Fruit fly (Drosophila melanogaster) whole organism, adult: ENCODE results near the gene CG7910.

Experiments
- CG11617 ChIP-seq: fragments of 200-800 bp; sonication (Bioruptor generic); optimal IDR thresholded peaks from 2 replicates; lab custom pipeline; 2017; ENCODE audit warnings: mild to moderate bottlenecking, missing biosample characterization, missing genetic modification reagents, missing genetic modification characterization
- CG12768 ChIP-seq: fragments of 200-800 bp; sonication (Bioruptor generic); optimal IDR thresholded peaks from 2 replicates; lab custom pipeline; 2017; ENCODE audit warnings: missing biosample characterization, missing genetic modification characterization, mild to moderate bottlenecking, moderate library complexity, missing genetic modification reagents
- CG14711 ChIP-seq: fragments of 200-800 bp; sonication (Bioruptor generic); optimal IDR thresholded peaks from 2 replicates; lab custom pipeline; 2018; ENCODE audit warnings: missing biosample characterization, mild to moderate bottlenecking, missing genetic modification characterization, moderate library complexity
- CG1620 ChIP-seq: fragments of 200-800 bp; sonication (Bioruptor generic); optimal IDR thresholded peaks from 2 replicates; lab custom pipeline; 2016; ENCODE audit warnings: missing biosample characterization, missing genetic modification characterization
- CG33017 ChIP-seq: fragments of 200-800 bp; sonication (Bioruptor generic); optimal IDR thresholded peaks from 2 replicates; lab custom pipeline; 2018; ENCODE audit warnings: missing biosample characterization, mild to moderate bottlenecking, missing genetic modification characterization, moderate library complexity
- CG5204 ChIP-seq: fragments of 200-800 bp; sonication (Bioruptor generic); optimal IDR thresholded peaks from 2 replicates; lab custom pipeline; 2016; ENCODE audit warnings: missing biosample characterization, missing genetic modification characterization
- CG7045 ChIP-seq: fragments of 200-800 bp; sonication (Bioruptor generic); optimal IDR thresholded peaks from 2 replicates; lab custom pipeline; 2017; ENCODE audit warnings: missing biosample characterization, mild to moderate bottlenecking, missing genetic modification characterization
- CG7101 ChIP-seq: fragments of 200-800 bp; sonication (Bioruptor generic); optimal IDR thresholded peaks from 2 replicates; lab custom pipeline; 2018; ENCODE audit warnings: missing biosample characterization, mild to moderate bottlenecking, missing genetic modification characterization, moderate library complexity
- Clk ChIP-seq: fragments of 200-800 bp; sonication (Bioruptor generic); optimal IDR thresholded peaks from 2 replicates; lab custom pipeline; 2017; ENCODE audit warnings: missing biosample characterization, missing genetic modification characterization
- Crg-1 ChIP-seq: fragments of 200-800 bp; sonication (Bioruptor generic); optimal IDR thresholded peaks from 2 replicates; lab custom pipeline; 2016; ENCODE audit warnings: missing biosample characterization, missing genetic modification characterization
- Hr96 ChIP-seq: fragments of 200-800 bp; sonication (Bioruptor generic); optimal IDR thresholded peaks from 2 replicates; lab custom pipeline; 2016; ENCODE audit warnings: missing biosample characterization, missing genetic modification characterization
- Mnt ChIP-seq: fragments of 200-800 bp; sonication (Bioruptor generic); optimal IDR thresholded peaks from 2 replicates; lab custom pipeline; 2016; ENCODE audit warnings: missing biosample characterization, mild to moderate bottlenecking, missing genetic modification characterization
- bab1 ChIP-seq: fragments of 200-800 bp; sonication (Bioruptor generic); optimal IDR thresholded peaks from 3 replicates; lab custom pipeline; 2019; ENCODE audit warnings: missing biosample characterization, mild to moderate bottlenecking, missing genetic modification characterization, moderate library complexity
- cic ChIP-seq: fragments of 200-800 bp; sonication (Bioruptor generic); optimal IDR thresholded peaks from 2 replicates; lab custom pipeline; 2017; ENCODE audit warnings: missing biosample characterization, mild to moderate bottlenecking, missing genetic modification characterization, moderate library complexity
- cnc ChIP-seq, 2 experiments: fragments of >200 bp; optimal IDR thresholded peaks; 2 replicates each; lab custom pipeline; 2017
- kay ChIP-seq: fragments of 200-800 bp; sonication (Bioruptor generic); peaks from one replicate; lab custom pipeline; 2016; ENCODE audit warnings: missing biosample characterization, missing genetic modification characterization, borderline replicate concordance
- ovo ChIP-seq: fragments of 200-800 bp; sonication (Bioruptor generic); optimal IDR thresholded peaks from 2 replicates; lab custom pipeline; 2016; ENCODE audit warnings: missing biosample characterization, missing genetic modification characterization
- pad ChIP-seq: fragments of 200-800 bp; sonication (Bioruptor generic); optimal IDR thresholded peaks from 3 replicates; lab custom pipeline; 2017; ENCODE audit warnings: missing biosample characterization, missing genetic modification characterization, mild to moderate bottlenecking, moderate library complexity, missing genetic modification reagents
- tj ChIP-seq: fragments of 200-800 bp; sonication (Bioruptor generic); optimal IDR thresholded peaks from 3 replicates; lab custom pipeline; 2017; ENCODE audit warnings: missing biosample characterization, mild to moderate bottlenecking, missing genetic modification characterization, moderate library complexity
- toe ChIP-seq: fragments of 200-800 bp; sonication (Bioruptor generic); optimal IDR thresholded peaks from 2 replicates; lab custom pipeline; 2016; ENCODE audit warnings: missing biosample characterization, missing genetic modification characterization

Gene CG7910

dm6 chr3R:8109782-8110181 is 22.7 kb downstream of the CG7910 start:
- TF ChIP-seq bab1 (no peak), kay (GFP tag; lab: Kevin White, UChicago) (peak; percentile 92), Hr96 (GFP tag; lab: Kevin White, UChicago) (no peak), tj (no peak)

dm6 chr3R:8110198-8110642 is 23.2 kb downstream of the CG7910 start:
- TF ChIP-seq CG5204 (GFP tag; lab: Kevin White, UChicago), result no peak
- no peak for TF ChIP-seq Crg-1 (GFP tag; lab: Kevin White, UChicago)
- peak; percentile 16 for TF ChIP-seq CG7045
- TF ChIP-seq CG7101 (tag; lab: Kevin White, UChicago), result peak; percentile 36
- no peak for TF ChIP-seq cnc (optimal IDR thresholded peaks at IDR 0.05; lab: Kevin White, UChicago)
- peak; percentile 4 for TF ChIP-seq CG33017 (tag; lab: Kevin White, UChicago)
- no peak for TF ChIP-seq bab1
- TF ChIP-seq CG12768 (GFP tag; lab: Kevin White, UChicago), result peak; percentile 23
- TF ChIP-seq kay (GFP tag; lab: Kevin White, UChicago), result peak; percentile 50
- TF ChIP-seq Hr96 (GFP tag; lab: Kevin White, UChicago), result peak; percentile 8

- TF ChIP-seq CG33017 (tag; lab: Kevin White, UChicago) (no peak), bab1 (no peak), toe (GFP tag; lab: Kevin White, UChicago) (no peak), tj (no peak), CG7045 (no peak), kay (GFP tag; lab: Kevin White, UChicago) (no peak), CG14711 (tag; lab: Kevin White, UChicago) (no peak)
Observed at dm6 chr3R:8110951-8111350, 23.9 kb downstream of the CG7910 start.

dm6 chr3R:8111789-8112382 is 24.8 kb downstream of the CG7910 start:
- TF ChIP-seq toe (GFP tag; lab: Kevin White, UChicago) (no peak), kay (GFP tag; lab: Kevin White, UChicago) (peak; percentile 96), ovo (GFP tag; lab: Kevin White, UChicago) (peak; percentile 79), CG33017 (tag; lab: Kevin White, UChicago) (no peak), cic (GFP tag; lab: Kevin White, UChicago) (peak; percentile 42), CG12768 (GFP tag; lab: Kevin White, UChicago) (peak; percentile 54), tj (peak; percentile 99), CG7101 (tag; lab: Kevin White, UChicago) (no peak), CG11617 (GFP tag; lab: Kevin White, UChicago) (no peak), cnc (optimal IDR thresholded peaks at IDR 0.05; lab: Kevin White, UChicago) (no peak), Hr96 (GFP tag; lab: Kevin White, UChicago) (no peak), CG7045 (no peak), CG5204 (GFP tag; lab: Kevin White, UChicago) (no peak), Crg-1 (GFP tag; lab: Kevin White, UChicago) (no peak), bab1 (no peak), Mnt (peak; percentile 13), pad (no peak), CG1620 (GFP tag; lab: Kevin White, UChicago) (no peak), CG14711 (tag; lab: Kevin White, UChicago) (no peak), Clk (GFP tag; lab: Kevin White, UChicago) (peak; percentile 19)

- peak; percentile 19 for TF ChIP-seq CG14711 (tag; lab: Kevin White, UChicago)
- no peak for TF ChIP-seq cic (GFP tag; lab: Kevin White, UChicago)
- peak; percentile 67 for TF ChIP-seq CG7101 (tag; lab: Kevin White, UChicago)
- no peak for TF ChIP-seq bab1
- peak; percentile 61 for TF ChIP-seq CG33017 (tag; lab: Kevin White, UChicago)
- no peak for TF ChIP-seq ovo (GFP tag; lab: Kevin White, UChicago)
- no peak for TF ChIP-seq Hr96 (GFP tag; lab: Kevin White, UChicago)
- peak; percentile 38 for TF ChIP-seq Crg-1 (GFP tag; lab: Kevin White, UChicago)
- TF ChIP-seq CG7045, result peak; percentile 75
- no peak for TF ChIP-seq Mnt
- peak; percentile 15 for TF ChIP-seq CG12768 (GFP tag; lab: Kevin White, UChicago)
- TF ChIP-seq Clk (GFP tag; lab: Kevin White, UChicago), result no peak
- TF ChIP-seq tj, result no peak
- TF ChIP-seq CG5204 (GFP tag; lab: Kevin White, UChicago), result peak; percentile 26
- TF ChIP-seq CG1620 (GFP tag; lab: Kevin White, UChicago), result no peak
- peak; percentile 25 for TF ChIP-seq CG11617 (GFP tag; lab: Kevin White, UChicago)
- TF ChIP-seq toe (GFP tag; lab: Kevin White, UChicago), result peak; percentile 44
- TF ChIP-seq kay (GFP tag; lab: Kevin White, UChicago), result peak; percentile 97
- TF ChIP-seq cnc (optimal IDR thresholded peaks at IDR 0.05; lab: Kevin White, UChicago), result no peak
- no peak for TF ChIP-seq pad
Observed at dm6 chr3R:8112880-8113832, 26.1 kb downstream of the CG7910 start.
